Fruit fly (Drosophila melanogaster) whole organism, adult: ENCODE results near the gene Ten-a.

Experiments
- CG11617 ChIP-seq: fragments of 200-800 bp; sonication (Bioruptor generic); optimal IDR thresholded peaks from 2 replicates; lab custom pipeline; 2017; ENCODE audit warnings: mild to moderate bottlenecking, missing biosample characterization, missing genetic modification reagents, missing genetic modification characterization
- CG12768 ChIP-seq: fragments of 200-800 bp; sonication (Bioruptor generic); optimal IDR thresholded peaks from 2 replicates; lab custom pipeline; 2017; ENCODE audit warnings: missing biosample characterization, missing genetic modification characterization, mild to moderate bottlenecking, moderate library complexity, missing genetic modification reagents
- CG14711 ChIP-seq: fragments of 200-800 bp; sonication (Bioruptor generic); optimal IDR thresholded peaks from 2 replicates; lab custom pipeline; 2018; ENCODE audit warnings: missing biosample characterization, mild to moderate bottlenecking, missing genetic modification characterization, moderate library complexity
- CG1620 ChIP-seq: fragments of 200-800 bp; sonication (Bioruptor generic); optimal IDR thresholded peaks from 2 replicates; lab custom pipeline; 2016; ENCODE audit warnings: missing biosample characterization, missing genetic modification characterization
- CG33017 ChIP-seq: fragments of 200-800 bp; sonication (Bioruptor generic); optimal IDR thresholded peaks from 2 replicates; lab custom pipeline; 2018; ENCODE audit warnings: missing biosample characterization, mild to moderate bottlenecking, missing genetic modification characterization, moderate library complexity
- CG5204 ChIP-seq: fragments of 200-800 bp; sonication (Bioruptor generic); optimal IDR thresholded peaks from 2 replicates; lab custom pipeline; 2016; ENCODE audit warnings: missing biosample characterization, missing genetic modification characterization
- CG7045 ChIP-seq: fragments of 200-800 bp; sonication (Bioruptor generic); optimal IDR thresholded peaks from 2 replicates; lab custom pipeline; 2017; ENCODE audit warnings: missing biosample characterization, mild to moderate bottlenecking, missing genetic modification characterization
- CG7101 ChIP-seq: fragments of 200-800 bp; sonication (Bioruptor generic); optimal IDR thresholded peaks from 2 replicates; lab custom pipeline; 2018; ENCODE audit warnings: missing biosample characterization, mild to moderate bottlenecking, missing genetic modification characterization, moderate library complexity
- Clk ChIP-seq: fragments of 200-800 bp; sonication (Bioruptor generic); optimal IDR thresholded peaks from 2 replicates; lab custom pipeline; 2017; ENCODE audit warnings: missing biosample characterization, missing genetic modification characterization
- Crg-1 ChIP-seq: fragments of 200-800 bp; sonication (Bioruptor generic); optimal IDR thresholded peaks from 2 replicates; lab custom pipeline; 2016; ENCODE audit warnings: missing biosample characterization, missing genetic modification characterization
- Hr96 ChIP-seq: fragments of 200-800 bp; sonication (Bioruptor generic); optimal IDR thresholded peaks from 2 replicates; lab custom pipeline; 2016; ENCODE audit warnings: missing biosample characterization, missing genetic modification characterization
- Mnt ChIP-seq: fragments of 200-800 bp; sonication (Bioruptor generic); optimal IDR thresholded peaks from 2 replicates; lab custom pipeline; 2016; ENCODE audit warnings: missing biosample characterization, mild to moderate bottlenecking, missing genetic modification characterization
- bab1 ChIP-seq: fragments of 200-800 bp; sonication (Bioruptor generic); optimal IDR thresholded peaks from 3 replicates; lab custom pipeline; 2019; ENCODE audit warnings: missing biosample characterization, mild to moderate bottlenecking, missing genetic modification characterization, moderate library complexity
- cic ChIP-seq: fragments of 200-800 bp; sonication (Bioruptor generic); optimal IDR thresholded peaks from 2 replicates; lab custom pipeline; 2017; ENCODE audit warnings: missing biosample characterization, mild to moderate bottlenecking, missing genetic modification characterization, moderate library complexity
- cnc ChIP-seq, 2 experiments: fragments of >200 bp; optimal IDR thresholded peaks; 2 replicates each; lab custom pipeline; 2017
- kay ChIP-seq: fragments of 200-800 bp; sonication (Bioruptor generic); peaks from one replicate; lab custom pipeline; 2016; ENCODE audit warnings: missing biosample characterization, missing genetic modification characterization, borderline replicate concordance
- ovo ChIP-seq: fragments of 200-800 bp; sonication (Bioruptor generic); optimal IDR thresholded peaks from 2 replicates; lab custom pipeline; 2016; ENCODE audit warnings: missing biosample characterization, missing genetic modification characterization
- pad ChIP-seq: fragments of 200-800 bp; sonication (Bioruptor generic); optimal IDR thresholded peaks from 3 replicates; lab custom pipeline; 2017; ENCODE audit warnings: missing biosample characterization, missing genetic modification characterization, mild to moderate bottlenecking, moderate library complexity, missing genetic modification reagents
- tj ChIP-seq: fragments of 200-800 bp; sonication (Bioruptor generic); optimal IDR thresholded peaks from 3 replicates; lab custom pipeline; 2017; ENCODE audit warnings: missing biosample characterization, mild to moderate bottlenecking, missing genetic modification characterization, moderate library complexity
- toe ChIP-seq: fragments of 200-800 bp; sonication (Bioruptor generic); optimal IDR thresholded peaks from 2 replicates; lab custom pipeline; 2016; ENCODE audit warnings: missing biosample characterization, missing genetic modification characterization

The Ten-a gene

dm6 chrX:12242375-12242774 lies 198.9 kb downstream of the Ten-a start:
- no peak for TF ChIP-seq Hr96 (GFP tag; lab: Kevin White, UChicago)
- TF ChIP-seq CG11617: no peak
- no peak for TF ChIP-seq CG33017 (tag; lab: Kevin White, UChicago)
- no peak for TF ChIP-seq bab1 (GFP tag; lab: Kevin White, UChicago)
- TF ChIP-seq Mnt: no peak
- TF ChIP-seq CG1620: no peak
- TF ChIP-seq CG5204 (GFP tag; lab: Kevin White, UChicago): no peak
- TF ChIP-seq CG7045 (GFP tag; lab: Kevin White, UChicago): no peak
- no peak for TF ChIP-seq CG7101 (tag; lab: Kevin White, UChicago)
- no peak for TF ChIP-seq pad
- no peak for TF ChIP-seq cic (GFP tag; lab: Kevin White, UChicago)
- TF ChIP-seq cnc (optimal IDR thresholded peaks at IDR 0.05; lab: Kevin White, UChicago): no peak
- no peak for TF ChIP-seq kay

dm6 chrX:12245622-12246021 lies 202.1 kb downstream of the Ten-a start:
- no peak for TF ChIP-seq kay
- no peak for TF ChIP-seq ovo (GFP tag; lab: Kevin White, UChicago)
- TF ChIP-seq toe (GFP tag; lab: Kevin White, UChicago): no peak
- TF ChIP-seq bab1 (GFP tag; lab: Kevin White, UChicago): no peak
- no peak for TF ChIP-seq tj (GFP tag; lab: Kevin White, UChicago)
- no peak for TF ChIP-seq CG33017 (tag; lab: Kevin White, UChicago)
- no peak for TF ChIP-seq CG1620
- TF ChIP-seq CG11617: no peak
- no peak for TF ChIP-seq Crg-1
- TF ChIP-seq cnc (optimal IDR thresholded peaks at IDR 0.05; lab: Kevin White, UChicago): no peak
- no peak for TF ChIP-seq CG12768 (GFP tag; lab: Kevin White, UChicago)
- no peak for TF ChIP-seq pad
- TF ChIP-seq cic (GFP tag; lab: Kevin White, UChicago): no peak
- TF ChIP-seq CG7101 (tag; lab: Kevin White, UChicago): no peak
- no peak for TF ChIP-seq Clk (GFP tag; lab: Kevin White, UChicago)
- no peak for TF ChIP-seq Hr96 (GFP tag; lab: Kevin White, UChicago)
- TF ChIP-seq CG7045 (GFP tag; lab: Kevin White, UChicago): no peak

DNA sequence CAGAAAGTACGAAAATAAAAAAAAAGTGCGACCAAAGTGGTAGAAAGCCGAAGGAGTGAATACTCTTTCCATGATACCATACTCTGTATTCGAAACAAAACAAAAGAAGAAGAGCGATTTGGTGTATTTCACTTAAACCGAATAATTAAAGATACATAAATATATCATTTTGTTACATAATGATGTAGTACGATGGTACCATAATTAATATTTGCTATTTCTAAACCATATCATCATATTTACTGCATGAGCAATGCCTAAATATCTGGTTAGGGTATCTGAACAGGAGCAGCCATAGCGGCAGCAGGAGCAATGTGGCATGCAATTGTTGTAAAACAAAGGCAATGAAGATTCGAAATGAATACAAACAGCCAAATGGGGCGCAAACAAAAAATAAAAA lies 202.8 kb downstream of the Ten-a start:
- TF ChIP-seq CG5204 (GFP tag; lab: Kevin White, UChicago) (no peak), CG14711 (no peak), CG33017 (tag; lab: Kevin White, UChicago) (no peak)

- no peak for TF ChIP-seq CG7101 (tag; lab: Kevin White, UChicago)
- TF ChIP-seq CG1620: no peak
- no peak for TF ChIP-seq CG11617
- no peak for TF ChIP-seq ovo (GFP tag; lab: Kevin White, UChicago)
- no peak for TF ChIP-seq toe (GFP tag; lab: Kevin White, UChicago)
- TF ChIP-seq CG33017 (tag; lab: Kevin White, UChicago): no peak
- TF ChIP-seq tj (GFP tag; lab: Kevin White, UChicago): no peak
- no peak for TF ChIP-seq Hr96 (GFP tag; lab: Kevin White, UChicago)
- TF ChIP-seq CG12768 (GFP tag; lab: Kevin White, UChicago): no peak
- TF ChIP-seq CG14711: no peak
- no peak for TF ChIP-seq cic (GFP tag; lab: Kevin White, UChicago)
- no peak for TF ChIP-seq Mnt
- no peak for TF ChIP-seq Crg-1
- TF ChIP-seq pad: no peak
- TF ChIP-seq bab1 (GFP tag; lab: Kevin White, UChicago): no peak
- no peak for TF ChIP-seq cnc (optimal IDR thresholded peaks at IDR 0.05; lab: Kevin White, UChicago)
- TF ChIP-seq CG5204 (GFP tag; lab: Kevin White, UChicago): no peak
- no peak for TF ChIP-seq Clk (GFP tag; lab: Kevin White, UChicago)
Measured at dm6 chrX:12248049-12248448, 204.6 kb downstream of the Ten-a start.

DNA sequence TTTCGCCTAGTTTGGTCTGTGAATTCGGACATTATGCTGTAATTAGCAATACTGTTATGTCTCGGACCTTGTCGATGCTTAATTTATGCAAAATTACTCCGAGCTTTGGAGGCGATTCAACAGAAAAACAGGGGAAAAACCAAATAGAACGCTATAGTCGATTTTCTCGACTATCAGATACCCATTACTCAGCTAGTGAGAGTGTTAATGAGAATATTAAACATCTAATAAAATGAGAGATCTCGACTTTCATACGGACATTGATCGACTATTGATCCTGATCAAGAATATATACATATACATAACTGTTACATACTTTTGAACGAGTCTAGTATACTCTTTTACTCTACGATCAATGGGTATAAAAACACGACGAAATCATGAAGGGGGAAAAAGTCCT lies 205.3 kb downstream of the Ten-a start:
- TF ChIP-seq CG11617: no peak
- TF ChIP-seq CG1620: no peak
- no peak for TF ChIP-seq cnc (optimal IDR thresholded peaks at IDR 0.05; lab: Kevin White, UChicago)
- TF ChIP-seq tj (GFP tag; lab: Kevin White, UChicago): no peak
- TF ChIP-seq Hr96 (GFP tag; lab: Kevin White, UChicago): no peak
- no peak for TF ChIP-seq Mnt
- TF ChIP-seq CG33017 (tag; lab: Kevin White, UChicago): no peak
- TF ChIP-seq kay: no peak
- no peak for TF ChIP-seq CG7045 (GFP tag; lab: Kevin White, UChicago)
- TF ChIP-seq bab1 (GFP tag; lab: Kevin White, UChicago): no peak

DNA sequence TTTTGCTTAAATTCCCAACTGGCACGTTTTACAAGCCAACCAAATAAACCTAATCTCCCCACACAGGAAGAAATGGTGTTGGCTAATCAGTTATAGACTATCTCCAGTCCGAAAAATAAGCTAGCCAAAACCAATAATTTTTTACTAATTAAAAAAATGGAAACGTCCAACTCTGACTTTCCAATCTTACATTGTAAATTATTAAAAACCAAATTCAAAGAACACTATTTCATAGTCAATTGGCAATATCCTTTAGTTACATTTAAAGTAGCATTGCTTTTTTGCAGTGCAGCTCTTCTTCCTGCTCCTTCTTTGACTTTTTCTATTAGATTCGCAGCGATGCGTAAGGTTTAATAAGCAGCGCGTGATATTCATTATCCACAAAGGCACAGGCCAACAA lies 215.4 kb downstream of the Ten-a start:
- no peak for TF ChIP-seq CG7101 (tag; lab: Kevin White, UChicago)
- TF ChIP-seq Mnt: no peak

DNA sequence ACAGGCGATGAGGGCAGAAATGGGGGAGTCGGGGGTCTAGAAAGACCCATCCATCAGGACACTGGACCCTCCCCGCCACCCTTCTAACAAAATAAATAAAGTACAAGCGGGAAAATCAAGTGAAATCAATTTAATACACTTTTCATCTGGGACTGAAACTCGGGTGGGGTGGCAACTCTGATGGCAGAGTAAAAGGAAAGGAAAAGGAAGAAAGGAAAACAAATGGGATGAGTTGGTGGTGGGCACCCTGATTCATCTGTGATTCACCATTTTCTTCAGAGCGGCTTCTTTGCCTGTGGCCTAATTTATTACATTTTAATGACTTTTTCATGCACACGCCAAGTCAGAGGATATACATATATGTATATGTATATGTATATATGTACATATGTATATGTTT lies 215.9 kb downstream of the Ten-a start:
- no peak for TF ChIP-seq kay
- no peak for TF ChIP-seq Clk (GFP tag; lab: Kevin White, UChicago)
- no peak for TF ChIP-seq cnc (optimal IDR thresholded peaks at IDR 0.05; lab: Kevin White, UChicago)
- TF ChIP-seq toe (GFP tag; lab: Kevin White, UChicago): no peak
- TF ChIP-seq CG11617: no peak
- TF ChIP-seq cic (GFP tag; lab: Kevin White, UChicago): no peak
- TF ChIP-seq bab1 (GFP tag; lab: Kevin White, UChicago): no peak
- TF ChIP-seq CG7045 (GFP tag; lab: Kevin White, UChicago): no peak
- TF ChIP-seq Crg-1: no peak
- no peak for TF ChIP-seq CG14711
- no peak for TF ChIP-seq CG33017 (tag; lab: Kevin White, UChicago)
- TF ChIP-seq pad: no peak
- no peak for TF ChIP-seq Mnt
- TF ChIP-seq CG12768 (GFP tag; lab: Kevin White, UChicago): no peak
- TF ChIP-seq CG1620: no peak
- no peak for TF ChIP-seq Hr96 (GFP tag; lab: Kevin White, UChicago)
- no peak for TF ChIP-seq tj (GFP tag; lab: Kevin White, UChicago)
